Worm (Caenorhabditis elegans) whole organism, L1 larva: Measurements from ENCODE around the gene toh-1.

ENCODE experiments used
- ceh-63 ChIP-seq: fragments of 200-800 bp; sonication (Bioruptor generic); optimal IDR thresholded peaks from 2 replicates; lab custom pipeline; 2018; ENCODE audit warnings: mild to moderate bottlenecking, missing genetic modification characterization, missing compliant biosample characterization
- egl-13 ChIP-seq: sonication (generic microtip); optimal IDR thresholded peaks from 2 replicates; lab custom pipeline; 2016; ENCODE audit warnings: missing genotype, missing genetic modification reagents, missing genetic modification characterization, missing compliant biosample characterization
- ets-5 ChIP-seq: fragments of 200-800 bp; sonication (Bioruptor generic); IDR thresholded peaks from 2 replicates; pipeline ENCODE4 v1.3.6; 2022; ENCODE audit warnings: missing genetic modification characterization, missing compliant biosample characterization
- fkh-10 ChIP-seq: sonication (generic microtip); optimal IDR thresholded peaks from 2 replicates; lab custom pipeline; 2017; ENCODE audit warnings: missing biosample characterization, missing genetic modification reagents, missing genetic modification characterization
- fos-1 ChIP-seq: fragments of 150-350 bp; optimal IDR thresholded peaks from 2 replicates; lab custom pipeline; 2014; ENCODE audit warnings: missing biosample characterization, missing genetic modification characterization

DNA sequence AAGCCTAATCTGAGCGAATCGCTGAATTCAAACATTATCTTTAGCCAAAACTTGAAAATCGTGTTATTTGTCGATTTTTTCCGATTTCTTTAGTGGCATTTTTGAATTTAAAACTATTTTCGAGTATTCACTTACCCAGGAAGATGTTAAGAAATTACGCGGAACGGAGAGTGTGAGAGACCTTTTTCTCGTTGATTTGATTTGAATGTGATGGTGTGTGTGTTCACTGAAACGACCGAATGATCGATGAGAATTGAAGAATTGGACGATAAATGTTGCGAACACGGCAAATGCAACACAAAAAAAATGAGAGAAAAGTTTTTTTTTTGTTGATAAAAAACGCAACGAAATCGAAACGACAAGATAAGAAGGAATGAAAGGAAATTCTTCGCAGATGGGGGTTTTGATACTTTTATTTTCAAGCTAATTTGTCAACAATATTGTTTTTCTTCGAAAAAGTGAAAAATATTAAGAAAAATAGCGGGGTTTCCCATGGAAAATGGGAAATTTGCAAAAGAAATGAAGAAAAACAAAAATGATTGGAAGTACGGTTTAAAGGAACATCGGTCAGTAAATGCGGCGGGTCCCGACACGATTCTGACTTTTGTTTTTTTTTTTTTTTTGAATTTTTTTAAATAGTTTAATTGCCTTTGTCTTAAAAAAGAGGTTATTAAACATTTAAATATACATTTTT is 8.4 kb downstream of the toh-1 start, which contains the start of gene mtm-3:
- TF ChIP-seq egl-13 (tag; lab: Kevin White, UChicago) (no peak), ceh-63 (no peak), ets-5 (GFP tag; lab: Robert Waterston, UW) (no peak), fkh-10 (no peak), fos-1 (no peak)
